Worm (Caenorhabditis elegans): ENCODE data around the gene srg-13.

srg-13 gene

DNA sequence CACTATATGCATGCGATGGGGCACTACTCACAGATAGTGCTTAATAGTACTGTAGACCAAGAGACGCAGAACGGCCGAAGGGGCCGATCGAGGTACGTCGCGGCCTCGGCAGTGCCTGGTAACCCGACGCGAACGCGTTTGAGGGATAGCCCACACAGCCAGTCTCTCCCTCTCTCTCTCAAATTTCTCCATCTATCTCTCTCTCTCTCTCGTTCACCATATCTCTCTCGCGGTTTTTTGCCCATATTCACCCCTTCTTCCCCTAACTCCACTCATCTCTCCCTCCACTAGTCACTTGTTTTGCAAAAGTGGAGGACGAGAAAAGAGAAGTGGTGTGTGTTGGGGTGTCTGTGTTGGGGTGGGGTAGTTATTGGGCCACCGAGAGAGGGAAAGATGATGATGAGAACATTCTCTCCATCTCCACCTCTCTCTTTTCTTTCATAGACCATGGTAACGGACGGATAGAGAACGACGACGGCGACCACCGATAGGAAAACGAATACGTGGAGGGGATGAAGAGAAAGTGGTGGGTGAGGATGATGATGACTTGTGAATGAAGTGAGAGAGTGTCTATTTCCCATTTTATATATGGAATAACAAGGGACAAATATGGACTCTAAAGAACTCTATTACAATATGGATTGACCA, 5.2 kb upstream of the srg-13 start:
- TF ChIP-seq klf-2 (GFP tag; conservative IDR thresholded peaks at IDR 0.05), result 0 out of 2 replicates have a peak, but pooled peaks have one; percentile 37
- TF ChIP-seq cog-1 (tag; optimal IDR thresholded peaks at IDR 0.05), result no peak
- peak; percentile 62; the same call in 1 of the 2 replicates for TF ChIP-seq flt-1 (GFP tag; IDR thresholded peaks at IDR 0.05)

DNA sequence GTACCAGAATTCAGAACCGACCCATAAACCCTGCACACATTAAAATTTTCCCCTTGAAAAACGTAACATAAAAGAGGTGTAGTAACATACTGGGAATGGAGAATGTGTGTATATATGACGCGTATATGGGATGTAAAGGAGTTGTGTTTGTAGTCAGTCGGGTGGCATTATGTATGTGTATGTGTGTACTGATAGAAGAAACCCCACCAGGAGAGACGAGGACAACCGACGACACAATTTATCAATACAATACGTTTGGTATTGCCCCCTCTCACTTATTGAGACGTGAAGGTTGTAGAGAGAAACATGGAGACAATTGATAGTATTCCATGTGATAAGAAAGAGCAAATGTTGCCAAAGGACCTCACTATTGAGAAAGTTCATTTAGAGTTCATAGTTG, 4.0 kb upstream of the srg-13 start:
- TF ChIP-seq flt-1 (GFP tag; IDR thresholded peaks at IDR 0.05) (no peak), klf-2 (GFP tag; conservative IDR thresholded peaks at IDR 0.05) (no peak), tab-1 (GFP tag; IDR thresholded peaks at IDR 0.05) (no peak), ztf-23 (GFP tag; IDR thresholded peaks at IDR 0.05) (no peak), cog-1 (tag; optimal IDR thresholded peaks at IDR 0.05) (no peak), med-1 (GFP tag; optimal IDR thresholded peaks at IDR 0.05; ENCODE audit: insufficient read depth) (no peak), ztf-29 (GFP tag; IDR thresholded peaks at IDR 0.05) (no peak), T22C8.4 (GFP tag; IDR thresholded peaks at IDR 0.05) (no peak), ref-1 (GFP tag; conservative IDR thresholded peaks at IDR 0.05) (no peak)

DNA sequence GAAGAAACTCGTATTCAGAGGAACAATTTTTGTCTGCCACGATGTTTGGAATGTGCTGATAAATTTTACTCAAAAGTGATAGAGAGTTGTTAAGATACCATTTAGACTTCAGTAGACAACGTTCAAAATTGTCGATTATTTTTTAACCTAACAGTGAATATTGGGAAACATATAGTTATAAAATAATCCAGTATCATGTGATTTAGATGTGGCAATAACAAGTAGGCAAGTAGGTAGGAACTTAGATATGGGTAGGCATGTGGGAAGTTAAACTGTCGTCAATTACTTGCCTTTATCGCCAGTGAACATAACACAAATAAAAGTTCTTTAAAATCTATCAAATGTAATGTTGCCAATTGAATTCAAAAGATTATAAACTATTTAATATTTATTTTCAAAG, 558 bp upstream of the srg-13 start, which contains the start of gene T23F11.11:
Gene T23F11.11, minus strand, starts transcription at position 101 of the 400 bp plus-strand sequence.
- TF ChIP-seq flt-1 (GFP tag; IDR thresholded peaks at IDR 0.05) (no peak), ztf-23 (GFP tag; IDR thresholded peaks at IDR 0.05) (no peak)

DNA sequence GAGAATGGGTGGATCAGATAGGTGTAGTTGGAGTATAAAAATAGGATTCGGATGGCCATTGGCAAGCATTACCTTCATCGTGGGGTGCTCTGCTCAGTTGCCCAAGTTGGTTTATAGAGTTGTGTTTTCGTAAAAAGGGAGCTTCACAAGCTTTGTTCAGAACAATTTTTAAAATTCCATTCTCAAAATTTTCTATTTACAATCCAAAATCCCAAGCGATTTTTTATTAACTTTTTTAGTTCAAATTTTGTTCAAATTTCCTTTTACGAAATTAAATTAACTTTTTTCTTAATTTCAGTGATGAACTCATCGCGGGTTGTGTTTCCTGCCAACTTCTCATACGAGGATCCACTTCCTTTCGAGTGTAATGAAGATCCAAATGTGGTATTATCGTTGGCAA, 5.4 kb downstream of the srg-13 start, which contains the start of gene srg-10:
Gene srg-10, plus strand, starts transcription at position 301 of the 400 bp plus-strand sequence.
- TF ChIP-seq cog-1 (tag; optimal IDR thresholded peaks at IDR 0.05) (no peak), med-1 (GFP tag; optimal IDR thresholded peaks at IDR 0.05; ENCODE audit: insufficient read depth) (no peak), ref-1 (GFP tag; conservative IDR thresholded peaks at IDR 0.05) (no peak), flt-1 (GFP tag; IDR thresholded peaks at IDR 0.05) (no peak), tab-1 (GFP tag; IDR thresholded peaks at IDR 0.05) (no peak), ztf-23 (GFP tag; IDR thresholded peaks at IDR 0.05) (no peak), ztf-29 (GFP tag; IDR thresholded peaks at IDR 0.05) (no peak)

DNA sequence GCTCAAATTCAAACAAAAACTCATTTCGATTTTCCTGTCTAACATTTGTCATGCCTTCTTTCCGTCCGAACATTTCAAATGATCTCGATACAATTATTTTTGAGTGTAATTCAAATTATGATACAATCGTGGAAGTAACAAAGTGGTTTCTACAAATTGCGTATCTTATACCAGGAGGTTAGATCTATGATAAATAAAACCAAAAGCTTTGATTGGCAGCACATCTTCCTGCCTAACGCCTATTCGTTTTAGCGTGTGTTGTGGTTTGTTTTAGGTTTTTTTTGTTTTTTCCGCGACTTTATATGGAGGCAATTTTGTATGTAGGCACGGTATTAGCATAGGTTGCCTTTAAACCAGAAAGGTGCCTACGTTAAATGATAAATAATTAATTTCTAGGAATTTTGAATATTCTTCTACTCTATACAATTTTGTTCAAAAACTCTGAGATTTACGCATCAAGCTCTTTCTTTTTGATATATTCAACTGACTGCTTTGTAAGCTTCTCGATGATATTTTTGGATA, 8.0 kb downstream of the srg-13 start, which contains the start of gene srg-11:
Gene srg-11, plus strand, starts transcription at position 51 of the 522 bp plus-strand sequence.
- TF ChIP-seq ztf-23 (GFP tag; IDR thresholded peaks at IDR 0.05) (no peak), ztf-29 (GFP tag; IDR thresholded peaks at IDR 0.05) (no peak), flt-1 (GFP tag; IDR thresholded peaks at IDR 0.05) (no peak), T22C8.4 (GFP tag; IDR thresholded peaks at IDR 0.05) (no peak), cog-1 (tag; optimal IDR thresholded peaks at IDR 0.05) (no peak)

DNA sequence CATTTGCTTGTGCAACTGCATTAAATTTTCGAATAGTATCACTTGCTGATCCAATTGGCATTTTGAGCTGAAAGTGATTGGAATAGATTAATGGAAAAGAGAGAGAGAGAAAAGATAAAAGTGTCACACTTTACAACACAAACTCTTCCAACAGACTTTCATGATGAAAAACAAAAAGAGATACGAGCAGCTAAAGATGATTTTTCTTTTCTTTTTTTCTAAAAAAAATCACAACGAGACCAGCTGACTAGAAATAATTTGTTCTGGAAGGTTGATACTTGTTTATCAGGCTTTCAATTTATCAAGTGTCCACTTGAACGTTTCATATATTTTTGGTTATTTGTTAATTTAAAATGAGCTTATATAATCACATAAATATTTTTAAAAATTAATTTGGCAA, 15.1 kb downstream of the srg-13 start:
- TF ChIP-seq cog-1 (tag; optimal IDR thresholded peaks at IDR 0.05), result no peak
- no peak for TF ChIP-seq ztf-23 (GFP tag; IDR thresholded peaks at IDR 0.05)
- no peak for TF ChIP-seq tab-1 (GFP tag; IDR thresholded peaks at IDR 0.05)
- no peak for TF ChIP-seq ztf-29 (GFP tag; IDR thresholded peaks at IDR 0.05)
- TF ChIP-seq klf-2 (GFP tag; conservative IDR thresholded peaks at IDR 0.05), result no peak
- TF ChIP-seq flt-1 (GFP tag; IDR thresholded peaks at IDR 0.05), result no peak
- TF ChIP-seq med-1 (GFP tag; optimal IDR thresholded peaks at IDR 0.05; ENCODE audit: insufficient read depth), result no peak
- TF ChIP-seq T22C8.4 (GFP tag; IDR thresholded peaks at IDR 0.05), result no peak
- TF ChIP-seq ref-1 (GFP tag; conservative IDR thresholded peaks at IDR 0.05), result no peak

DNA sequence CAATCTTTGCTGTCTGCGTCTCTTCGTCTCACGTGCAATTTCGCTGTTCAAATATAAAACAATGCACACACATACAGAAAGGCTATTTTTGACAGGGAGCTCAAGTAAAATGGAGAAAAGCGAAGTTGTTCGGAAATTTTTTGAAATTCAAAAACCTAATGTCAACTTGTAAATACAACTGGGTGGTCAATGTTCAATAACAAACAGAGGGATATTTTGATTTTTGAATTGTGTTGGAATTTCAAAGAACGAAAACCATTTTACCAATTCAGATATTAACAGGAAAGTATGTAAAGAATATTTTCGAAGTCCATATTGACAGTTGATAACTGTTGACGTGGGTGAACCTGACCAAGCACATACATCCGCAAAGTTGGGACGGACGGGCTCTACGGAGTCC, 16.3 kb downstream of the srg-13 start, which contains the start of gene tag-243:
Gene tag-243, minus strand, starts transcription at position 101 of the 400 bp plus-strand sequence.
- TF ChIP-seq klf-2 (GFP tag; conservative IDR thresholded peaks at IDR 0.05), result 0 out of 2 replicates have a peak, but pooled peaks have one; percentile 24
- TF ChIP-seq ztf-29 (GFP tag; IDR thresholded peaks at IDR 0.05), result no peak

DNA sequence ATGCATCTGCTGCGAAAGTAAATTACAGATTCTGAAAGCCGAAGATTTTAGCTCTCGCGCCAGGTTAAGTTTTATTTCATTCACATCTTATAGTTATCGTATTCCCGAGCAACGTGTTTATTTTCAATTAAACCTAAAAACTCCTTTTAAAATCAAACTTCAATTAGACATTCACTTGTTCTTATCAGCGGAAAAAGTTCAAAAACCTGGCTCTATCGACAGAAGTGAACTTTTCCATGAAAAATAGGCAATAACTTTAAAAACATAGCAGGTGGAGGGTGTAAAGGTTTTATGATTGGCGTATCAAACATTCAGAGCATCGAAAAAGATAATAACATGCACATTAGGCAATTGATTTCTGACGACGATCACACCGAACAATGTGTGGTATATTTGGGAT, 16.9 kb downstream of the srg-13 start, which contains the start of gene ppat-1:
Gene ppat-1, plus strand, starts transcription at position 316 of the 400 bp plus-strand sequence.
- TF ChIP-seq T22C8.4 (GFP tag; IDR thresholded peaks at IDR 0.05) (no peak), klf-2 (GFP tag; conservative IDR thresholded peaks at IDR 0.05) (no peak), med-1 (GFP tag; optimal IDR thresholded peaks at IDR 0.05; ENCODE audit: insufficient read depth) (no peak), tab-1 (GFP tag; IDR thresholded peaks at IDR 0.05) (no peak), ztf-29 (GFP tag; IDR thresholded peaks at IDR 0.05) (no peak), ref-1 (GFP tag; conservative IDR thresholded peaks at IDR 0.05) (no peak), flt-1 (GFP tag; IDR thresholded peaks at IDR 0.05) (no peak), cog-1 (tag; optimal IDR thresholded peaks at IDR 0.05) (no peak), ztf-23 (GFP tag; IDR thresholded peaks at IDR 0.05) (no peak)

DNA sequence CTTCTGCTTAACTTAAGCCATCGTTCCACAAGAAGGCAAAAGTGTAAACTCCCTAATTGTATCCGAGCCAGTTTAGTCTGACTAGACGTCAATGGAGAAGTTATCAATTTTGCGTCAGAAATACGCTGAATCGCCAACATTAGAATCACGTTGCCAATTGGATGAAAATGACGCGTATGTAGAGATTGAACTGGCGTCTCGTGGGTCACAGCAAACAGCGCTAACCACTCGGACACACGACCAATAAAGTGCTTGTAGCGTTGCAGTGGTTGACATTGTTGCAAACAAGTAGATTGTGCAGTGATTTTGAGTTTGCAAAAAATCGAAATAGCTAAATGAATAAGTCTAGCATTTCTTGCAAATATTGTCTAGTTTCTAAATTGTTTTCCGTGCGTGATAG, 17.5 kb downstream of the srg-13 start:
- TF ChIP-seq T22C8.4 (GFP tag; IDR thresholded peaks at IDR 0.05) (peak; percentile 81), tab-1 (GFP tag; IDR thresholded peaks at IDR 0.05) (peak; percentile 93), klf-2 (GFP tag; conservative IDR thresholded peaks at IDR 0.05) (0 out of 2 replicates have a peak, but pooled peaks have one; percentile 53), ref-1 (GFP tag; conservative IDR thresholded peaks at IDR 0.05) (peak; percentile 73), ztf-29 (GFP tag; IDR thresholded peaks at IDR 0.05) (peak; percentile 78; the same call in 1 of the 2 replicates), cog-1 (tag; optimal IDR thresholded peaks at IDR 0.05) (peak; percentile 55), ztf-23 (GFP tag; IDR thresholded peaks at IDR 0.05) (peak; percentile 89), flt-1 (GFP tag; IDR thresholded peaks at IDR 0.05) (peak; percentile 91), med-1 (GFP tag; optimal IDR thresholded peaks at IDR 0.05; ENCODE audit: insufficient read depth) (peak; percentile 33)

DNA sequence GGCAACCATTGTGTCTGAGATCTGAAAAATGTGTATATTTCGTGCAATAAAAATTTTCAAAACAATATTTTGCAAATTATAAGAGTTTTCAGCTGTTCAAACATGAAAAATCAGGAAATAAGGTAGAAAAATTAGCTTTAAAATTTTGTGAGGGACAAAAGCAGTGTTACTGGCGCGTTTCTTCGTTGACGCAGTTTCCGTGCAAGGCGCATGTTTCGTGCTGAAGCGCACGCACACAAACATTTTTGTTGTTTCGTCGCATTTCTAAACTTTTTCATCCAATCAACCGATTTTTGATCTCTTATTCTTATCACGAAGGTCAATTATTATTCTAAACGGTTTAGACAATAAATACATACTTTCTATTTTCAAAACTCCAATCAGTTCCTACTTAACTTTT, 21.2 kb downstream of the srg-13 start, which contains the start of gene nifk-1:
Gene nifk-1, minus strand, starts transcription at position 27 of the 400 bp plus-strand sequence.
- TF ChIP-seq ztf-23 (GFP tag; IDR thresholded peaks at IDR 0.05) (peak; percentile 50; the same call in 1 of the 2 replicates), cog-1 (tag; optimal IDR thresholded peaks at IDR 0.05) (no peak)

All from whole organism, midembryonic.